Fruit fly (Drosophila melanogaster): ENCODE measurements around the gene CG16704.

CG16704 gene

dm6 chr2L:3698992-3699514 lies 6.7 kb upstream of the CG16704 start, which contains the start of the genes CG10031 and CG42464:
Gene CG10031 (minus strand): TSS chr2L:3699092.
Gene CG42464 (plus strand): TSS chr2L:3699464.
- no peak for TF ChIP-seq CG6163 (GFP tag; IDR thresholded peaks at IDR 0.05)
- no peak for TF ChIP-seq vri (GFP tag; optimal IDR thresholded peaks at IDR 0.05)
- no peak for TF ChIP-seq Sox15 (GFP tag; optimal IDR thresholded peaks at IDR 0.05)
- no peak for TF ChIP-seq topi (GFP tag; optimal IDR thresholded peaks at IDR 0.05)
- no peak for TF ChIP-seq CG10631 (GFP tag; optimal IDR thresholded peaks at IDR 0.05)
- TF ChIP-seq cyc (GFP tag; optimal IDR thresholded peaks at IDR 0.05): no peak
- TF ChIP-seq CG11762 (GFP tag; optimal IDR thresholded peaks at IDR 0.05; ENCODE audit: insufficient read depth): no peak

- TF ChIP-seq svp (GFP tag) (peak; percentile 33), Hr38 (GFP tag; optimal IDR thresholded peaks at IDR 0.05) (no peak)
Observed at dm6 chr2L:3697772-3698171, 5.4 kb upstream of the CG16704 start, which contains the start of gene CG3604. Gene CG3604 (minus strand): TSS chr2L:3697872.

- no peak for TF ChIP-seq Hr39 (GFP tag; optimal IDR thresholded peaks at IDR 0.05)
- TF ChIP-seq Sox102F (GFP tag; optimal IDR thresholded peaks at IDR 0.05): no peak
- TF ChIP-seq Ets96B (tag; optimal IDR thresholded peaks at IDR 0.05): no peak
- no peak for TF ChIP-seq cyc (GFP tag; optimal IDR thresholded peaks at IDR 0.05)
- no peak for TF ChIP-seq CG10669 (GFP tag; optimal IDR thresholded peaks at IDR 0.05)
- TF ChIP-seq esn (GFP tag; optimal IDR thresholded peaks at IDR 0.05): no peak
- no peak for TF ChIP-seq CG11762 (GFP tag; optimal IDR thresholded peaks at IDR 0.05; ENCODE audit: insufficient read depth)
- no peak for TF ChIP-seq CG8119 (GFP tag; IDR thresholded peaks at IDR 0.05)
- no peak for TF ChIP-seq CG6854 (GFP tag; optimal IDR thresholded peaks at IDR 0.05)
- no peak for TF ChIP-seq topi (GFP tag; optimal IDR thresholded peaks at IDR 0.05)
- TF ChIP-seq pdm3 (GFP tag; optimal IDR thresholded peaks at IDR 0.05): no peak
- no peak for TF ChIP-seq OdsH (GFP tag; optimal IDR thresholded peaks at IDR 0.05)
- TF ChIP-seq dac (GFP tag; optimal IDR thresholded peaks at IDR 0.05): no peak
- TF ChIP-seq Eip93F (GFP tag; optimal IDR thresholded peaks at IDR 0.05): no peak
- TF ChIP-seq Hr38 (GFP tag; optimal IDR thresholded peaks at IDR 0.05): no peak
- TF ChIP-seq acj6 (GFP tag; optimal IDR thresholded peaks at IDR 0.05): no peak
- no peak for TF ChIP-seq Hr4 (GFP tag; optimal IDR thresholded peaks at IDR 0.05)
- no peak for TF ChIP-seq ss (GFP tag; optimal IDR thresholded peaks at IDR 0.05)
- TF ChIP-seq CG6163 (GFP tag; IDR thresholded peaks at IDR 0.05): no peak
Observed at dm6 chr2L:3696438-3696837, 4.1 kb upstream of the CG16704 start, which contains the start of gene IM33. Gene IM33 (minus strand): TSS chr2L:3696658.

- TF ChIP-seq CG6163 (GFP tag; IDR thresholded peaks at IDR 0.05): no peak
- TF ChIP-seq CG31627 (GFP tag; optimal IDR thresholded peaks at IDR 0.05): no peak
- no peak for TF ChIP-seq esn (GFP tag; optimal IDR thresholded peaks at IDR 0.05)
- no peak for TF ChIP-seq CG8319 (GFP tag; optimal IDR thresholded peaks at IDR 0.05)
- peak; percentile 83 for TF ChIP-seq svp (GFP tag)
- TF ChIP-seq Hr38 (GFP tag; optimal IDR thresholded peaks at IDR 0.05): no peak
- TF ChIP-seq vri (GFP tag; optimal IDR thresholded peaks at IDR 0.05): no peak
- no peak for TF ChIP-seq CG11902 (GFP tag; optimal IDR thresholded peaks at IDR 0.05)
- no peak for TF ChIP-seq Ets21C (GFP tag; optimal IDR thresholded peaks at IDR 0.05)
- TF ChIP-seq Met (GFP tag; optimal IDR thresholded peaks at IDR 0.05): no peak
- TF ChIP-seq CG32006 (GFP tag; optimal IDR thresholded peaks at IDR 0.05): no peak
- TF ChIP-seq Eip93F (GFP tag; optimal IDR thresholded peaks at IDR 0.05): no peak
- no peak for TF ChIP-seq Sox102F (GFP tag; optimal IDR thresholded peaks at IDR 0.05)
- no peak for TF ChIP-seq Gug (GFP tag; IDR thresholded peaks at IDR 0.05)
- TF ChIP-seq CG10669 (GFP tag; optimal IDR thresholded peaks at IDR 0.05): no peak
- TF ChIP-seq Hr4 (GFP tag; optimal IDR thresholded peaks at IDR 0.05): no peak
- no peak for TF ChIP-seq lz (GFP tag; optimal IDR thresholded peaks at IDR 0.05)
- TF ChIP-seq Eip78C (GFP tag): peak; percentile 12
- peak; percentile 11 for TF ChIP-seq fkh (GFP tag; optimal IDR thresholded peaks at IDR 0.05)
Observed at dm6 chr2L:3695361-3695818, 3.0 kb upstream of the CG16704 start, which contains the start of gene CG16713. Gene CG16713 (minus strand): TSS chr2L:3695411.

dm6 chr2L:3694920-3695319 lies 2.5 kb upstream of the CG16704 start, which contains the start of gene CG43165:
Gene CG43165 (minus strand): TSS chr2L:3695020.
- TF ChIP-seq CG10669 (GFP tag; optimal IDR thresholded peaks at IDR 0.05) (no peak), Ets21C (GFP tag; optimal IDR thresholded peaks at IDR 0.05) (no peak), CG9139 (GFP tag; optimal IDR thresholded peaks at IDR 0.05) (no peak), fd59A (GFP tag; optimal IDR thresholded peaks at IDR 0.05) (no peak), CG6276 (GFP tag; optimal IDR thresholded peaks at IDR 0.05) (no peak), Hr4 (GFP tag; optimal IDR thresholded peaks at IDR 0.05) (no peak)

All from whole organism, prepupa.